Worm (Caenorhabditis elegans) whole organism, L1 larva: Measurements from ENCODE around the gene dhs-20.

Experiments
- C04F5.9 ChIP-seq: sonication (generic microtip); optimal IDR thresholded peaks from 2 replicates; lab custom pipeline; 2016; ENCODE audit warnings: missing genetic modification characterization, missing compliant biosample characterization
- C16A3.4 ChIP-seq: fragments of 150-350 bp; optimal IDR thresholded peaks from 2 replicates; lab custom pipeline; 2014; ENCODE audit warnings: missing biosample characterization, missing genetic modification characterization
- C34B4.2 ChIP-seq: sonication (generic microtip); optimal IDR thresholded peaks from 2 replicates; lab custom pipeline; 2017; ENCODE audit warnings: mild to moderate bottlenecking, missing genetic modification characterization, missing compliant biosample characterization
- F16B12.6 ChIP-seq: fragments of 150-350 bp; optimal IDR thresholded peaks from 2 replicates; lab custom pipeline; 2014; ENCODE audit warnings: missing biosample characterization, missing genetic modification characterization
- Y116A8C.19 ChIP-seq: sonication (generic microtip); optimal IDR thresholded peaks from 2 replicates; lab custom pipeline; 2016; ENCODE audit warnings: missing compliant biosample characterization, missing genetic modification characterization, borderline replicate concordance
- aha-1 ChIP-seq: fragments of 150-350 bp; optimal IDR thresholded peaks from 2 replicates; lab custom pipeline; 2014; ENCODE audit warnings: missing biosample characterization, missing genetic modification characterization
- alr-1 ChIP-seq: fragments of 200-800 bp; sonication (Bioruptor generic); optimal IDR thresholded peaks from 2 replicates; lab custom pipeline; 2018; ENCODE audit warnings: borderline replicate concordance, mild to moderate bottlenecking, missing genetic modification characterization, missing compliant biosample characterization
- aly-2 ChIP-seq: fragments of 150-350 bp; optimal IDR thresholded peaks from 2 replicates; lab custom pipeline; 2014; ENCODE audit warnings: missing biosample characterization, missing genetic modification characterization
- blmp-1 ChIP-seq: fragments of 150-350 bp; optimal IDR thresholded peaks from 2 replicates; lab custom pipeline; 2014; ENCODE audit warnings: missing biosample characterization, missing genetic modification characterization
- ceh-63 ChIP-seq: fragments of 200-800 bp; sonication (Bioruptor generic); optimal IDR thresholded peaks from 2 replicates; lab custom pipeline; 2018; ENCODE audit warnings: mild to moderate bottlenecking, missing genetic modification characterization, missing compliant biosample characterization
- ceh-8 ChIP-seq: fragments of 200-800 bp; sonication (Bioruptor generic); optimal IDR thresholded peaks from 2 replicates; lab custom pipeline; 2018; ENCODE audit warnings: mild to moderate bottlenecking, missing genetic modification characterization, moderate library complexity, missing compliant biosample characterization
- ceh-82 ChIP-seq, 3 experiments: fragments of 150-350 bp in 1 of 3; sonication (generic microtip) in 2 of 3; optimal IDR thresholded peaks; 2 replicates each; lab custom pipeline; 2014 to 2017; ENCODE audit warnings: missing biosample characterization in 3 of 3, missing genetic modification characterization in 3 of 3
- ceh-88 ChIP-seq: fragments of 200-800 bp; sonication (Bioruptor generic); IDR thresholded peaks from 2 replicates; pipeline ENCODE4 v1.3.6; 2022; ENCODE audit warnings: missing genetic modification characterization, missing compliant biosample characterization
- ceh-90 ChIP-seq: sonication (generic microtip); optimal IDR thresholded peaks from 2 replicates; lab custom pipeline; 2016; ENCODE audit warnings: missing genetic modification characterization, missing compliant biosample characterization
- ces-1 ChIP-seq: fragments of 150-350 bp; optimal IDR thresholded peaks from 2 replicates; lab custom pipeline; 2014; ENCODE audit warnings: missing biosample characterization, missing genetic modification reagents, missing genetic modification characterization
- dpl-1 ChIP-seq, 3 experiments: fragments of 150-350 bp in 2 of 3; sonication (generic microtip) in 1 of 3; optimal IDR thresholded peaks; 2 replicates each; lab custom pipeline; 2014 to 2017; ENCODE audit warnings: missing biosample characterization in 3 of 3, missing genetic modification characterization in 3 of 3, missing genetic modification reagents in 3 of 3
- dsc-1 ChIP-seq: sonication (generic microtip); optimal IDR thresholded peaks from 2 replicates; lab custom pipeline; 2016; ENCODE audit warnings: mild to moderate bottlenecking, missing genetic modification characterization, missing compliant biosample characterization
- efl-1 ChIP-seq, 4 experiments: fragments of 150-350 bp; optimal IDR thresholded peaks in 3 of 4; peaks in 1 of 4; 1 replicate in 1 of 4; 2 replicates in 3 of 4; lab custom pipeline; 2014; ENCODE audit warnings: missing biosample characterization in 2 of 4, missing genetic modification characterization in 2 of 4, missing genetic modification reagents in 2 of 4
- efl-3 ChIP-seq: fragments of 200-800 bp; sonication (Bioruptor generic); optimal IDR thresholded peaks from 2 replicates; lab custom pipeline; 2018; ENCODE audit warnings: mild to moderate bottlenecking, missing genetic modification characterization, missing compliant biosample characterization
- egl-13 ChIP-seq: sonication (generic microtip); optimal IDR thresholded peaks from 2 replicates; lab custom pipeline; 2016; ENCODE audit warnings: missing genotype, missing genetic modification reagents, missing genetic modification characterization, missing compliant biosample characterization
- ets-5 ChIP-seq: fragments of 200-800 bp; sonication (Bioruptor generic); IDR thresholded peaks from 2 replicates; pipeline ENCODE4 v1.3.6; 2022; ENCODE audit warnings: missing genetic modification characterization, missing compliant biosample characterization
- fkh-10 ChIP-seq: sonication (generic microtip); optimal IDR thresholded peaks from 2 replicates; lab custom pipeline; 2017; ENCODE audit warnings: missing biosample characterization, missing genetic modification reagents, missing genetic modification characterization
- fkh-4 ChIP-seq: sonication (generic microtip); optimal IDR thresholded peaks from 2 replicates; lab custom pipeline; 2016; ENCODE audit warnings: missing compliant biosample characterization, missing genetic modification characterization, borderline replicate concordance
- fkh-8 ChIP-seq: sonication (generic microtip); optimal IDR thresholded peaks from 2 replicates; lab custom pipeline; 2016; ENCODE audit warnings: mild to moderate bottlenecking, missing genetic modification characterization, missing compliant biosample characterization
- fos-1 ChIP-seq: fragments of 150-350 bp; optimal IDR thresholded peaks from 2 replicates; lab custom pipeline; 2014; ENCODE audit warnings: missing biosample characterization, missing genetic modification characterization
- grh-1 ChIP-seq: fragments of 200-800 bp; sonication (Bioruptor generic); IDR thresholded peaks from 2 replicates; pipeline ENCODE4 v1.3.6; 2022; ENCODE audit warnings: missing genetic modification reagents, missing genetic modification characterization, missing compliant biosample characterization
- hlh-17 ChIP-seq: fragments of 200-800 bp; sonication (Bioruptor generic); optimal IDR thresholded peaks from 2 replicates; lab custom pipeline; 2018; ENCODE audit warnings: missing genetic modification characterization, mild to moderate bottlenecking, missing compliant biosample characterization, moderate library complexity, borderline replicate concordance
- isw-1 ChIP-seq: fragments of 200-800 bp; sonication (Bioruptor generic); IDR thresholded peaks from 2 replicates; pipeline ENCODE4 v1.3.6; 2022; ENCODE audit warnings: missing genetic modification characterization, missing compliant biosample characterization
- lin-13 ChIP-seq: fragments of 150-350 bp; optimal IDR thresholded peaks from 2 replicates; lab custom pipeline; 2014; ENCODE audit warnings: missing biosample characterization, missing genetic modification reagents, missing genetic modification characterization
- lin-35 ChIP-seq, 2 experiments: fragments of 150-350 bp; optimal IDR thresholded peaks; 2 replicates each; lab custom pipeline; 2014; ENCODE audit warnings: missing biosample characterization in 2 of 2, missing genetic modification characterization in 2 of 2, missing genetic modification reagents in 2 of 2
- lsy-2 ChIP-seq, 2 experiments: fragments of 150-350 bp; optimal IDR thresholded peaks; 2 replicates each; lab custom pipeline; 2014; ENCODE audit warnings: missing biosample characterization in 2 of 2, missing genetic modification characterization in 2 of 2
- mef-2 ChIP-seq: fragments of 150-350 bp; optimal IDR thresholded peaks from 2 replicates; lab custom pipeline; 2014; ENCODE audit warnings: missing biosample characterization, missing genetic modification characterization
- nhr-19 ChIP-seq: fragments of 200-800 bp; sonication (Bioruptor generic); conservative IDR thresholded peaks from 2 replicates; pipeline ENCODE4 v1.3.6; 2022; ENCODE audit warnings: missing genetic modification characterization, missing compliant biosample characterization
- nhr-28 ChIP-seq: fragments of 150-350 bp; optimal IDR thresholded peaks from 2 replicates; lab custom pipeline; 2014; ENCODE audit warnings: missing biosample characterization, missing genetic modification characterization
- nhr-47 ChIP-seq: sonication (generic microtip); optimal IDR thresholded peaks from 2 replicates; lab custom pipeline; 2016; ENCODE audit warnings: mild to moderate bottlenecking, missing genetic modification characterization, moderate library complexity, missing compliant biosample characterization
- nhr-76 ChIP-seq: sonication (generic microtip); optimal IDR thresholded peaks from 2 replicates; lab custom pipeline; 2017; ENCODE audit warnings: missing biosample characterization, missing genetic modification characterization
- nhr-77 ChIP-seq: fragments of 150-350 bp; optimal IDR thresholded peaks from 2 replicates; lab custom pipeline; 2014; ENCODE audit warnings: missing biosample characterization, missing genetic modification characterization
- nhr-85 ChIP-seq: sonication (generic microtip); peaks from one replicate; lab custom pipeline; 2016; ENCODE audit warnings: missing genetic modification characterization, inconsistent platforms, missing compliant biosample characterization
- pqm-1 ChIP-seq: sonication (generic microtip); optimal IDR thresholded peaks from 3 replicates; lab custom pipeline; 2017; ENCODE audit warnings: missing biosample characterization, missing genetic modification characterization
- rnt-1 ChIP-seq: sonication (generic microtip); optimal IDR thresholded peaks from 2 replicates; lab custom pipeline; 2016; ENCODE audit warnings: mild to moderate bottlenecking, missing genetic modification characterization, moderate library complexity, missing compliant biosample characterization
- sup-37 ChIP-seq: fragments of 200-800 bp; sonication (Bioruptor generic); optimal IDR thresholded peaks from 2 replicates; lab custom pipeline; 2018; ENCODE audit warnings: mild to moderate bottlenecking, missing genetic modification characterization, missing compliant biosample characterization
- swsn-7 ChIP-seq: sonication (generic microtip); optimal IDR thresholded peaks from 2 replicates; lab custom pipeline; 2016; ENCODE audit warnings: missing genetic modification characterization, missing compliant biosample characterization
- tbx-2 ChIP-seq: sonication (generic microtip); optimal IDR thresholded peaks from 2 replicates; lab custom pipeline; 2016; ENCODE audit warnings: missing genetic modification characterization, missing compliant biosample characterization
- unc-30 ChIP-seq: sonication (generic microtip); optimal IDR thresholded peaks from 2 replicates; lab custom pipeline; 2017; ENCODE audit warnings: missing biosample characterization, missing genetic modification characterization
- unc-62 ChIP-seq: fragments of 150-350 bp; optimal IDR thresholded peaks from 2 replicates; lab custom pipeline; 2014; ENCODE audit warnings: missing biosample characterization, missing genetic modification reagents, missing genetic modification characterization
- unc-86 ChIP-seq: sonication (generic microtip); optimal IDR thresholded peaks from 2 replicates; lab custom pipeline; 2016; ENCODE audit warnings: missing genetic modification characterization, missing compliant biosample characterization
- vab-15 ChIP-seq: sonication (generic microtip); optimal IDR thresholded peaks from 2 replicates; lab custom pipeline; 2017; ENCODE audit warnings: missing genotype, mild to moderate bottlenecking, missing genetic modification characterization, missing compliant biosample characterization
- xbp-1 ChIP-seq: sonication (generic microtip); optimal IDR thresholded peaks from 2 replicates; lab custom pipeline; 2016; ENCODE audit warnings: missing genetic modification characterization, missing compliant biosample characterization
- ztf-11 ChIP-seq, 2 experiments: sonication (generic microtip); optimal IDR thresholded peaks; 2 replicates each; lab custom pipeline; 2016 to 2017; ENCODE audit warnings: missing genetic modification characterization in 2 of 2, missing biosample characterization in 1 of 2, missing compliant biosample characterization in 1 of 2
- ztf-4 ChIP-seq: fragments of 150-350 bp; optimal IDR thresholded peaks from 2 replicates; lab custom pipeline; 2014; ENCODE audit warnings: missing biosample characterization, missing genetic modification characterization

dhs-20 gene

DNA sequence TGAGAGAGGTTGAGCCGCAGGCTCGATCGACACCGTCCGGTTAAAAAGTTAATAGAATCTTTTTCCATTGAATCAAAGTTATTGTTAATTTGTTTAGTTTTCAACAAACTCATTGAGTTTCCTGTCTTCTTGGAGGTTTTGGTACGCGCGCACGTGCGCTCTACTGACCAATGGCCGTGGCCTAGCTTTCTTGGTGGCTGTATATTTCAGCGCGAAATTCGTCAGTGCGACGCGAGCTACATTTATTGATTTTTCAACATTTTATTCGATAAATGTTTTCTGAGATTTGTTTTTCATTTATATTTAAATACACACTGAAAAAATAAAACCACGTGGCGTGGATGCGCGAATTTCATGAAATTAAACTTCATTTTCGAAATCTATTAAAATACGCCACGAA is 39.8 kb upstream of the dhs-20 start, which contains the start of gene bir-1 (continued):
- TF ChIP-seq ceh-8 (GFP tag; lab: Kevin White, UChicago) (no peak), sup-37 (GFP tag; lab: Kevin White, UChicago) (no peak), lin-35 (GFP tag; optimal IDR thresholded peaks at IDR 0.05; lab: Kevin White, UChicago) (peak; percentile 76 to 89), ceh-90 (tag; lab: Kevin White, UChicago) (peak; percentile 69), nhr-28 (no peak), nhr-85 (tag; lab: Kevin White, UChicago) (peak; percentile 62), pqm-1 (tag; lab: Kevin White, UChicago) (no peak), tbx-2 (tag; lab: Kevin White, UChicago) (peak; percentile 68), blmp-1 (tag; lab: Kevin White, UChicago) (peak; percentile 65), Y116A8C.19 (no peak), fkh-4 (peak; percentile 24), ceh-82 (tag; optimal IDR thresholded peaks at IDR 0.05; lab: Kevin White, UChicago) (peak in 1 of 3 experiments; percentile 76), nhr-19 (peak; percentile 21), isw-1 (peak; percentile 60), ztf-4 (no peak), nhr-76 (no peak), unc-62 (GFP tag; lab: Kevin White, UChicago) (no peak), nhr-77 (tag; lab: Kevin White, UChicago) (peak; percentile 18), dpl-1 (GFP tag; optimal IDR thresholded peaks at IDR 0.05; lab: Kevin White, UChicago) (peak; percentile 72 to 87 (median 79)), vab-15 (no peak), grh-1 (no peak), unc-30 (no peak), efl-3 (GFP tag; lab: Kevin White, UChicago) (no peak), C04F5.9 (tag; lab: Kevin White, UChicago) (no peak), hlh-17 (GFP tag; lab: Kevin White, UChicago) (no peak), egl-13 (tag; lab: Kevin White, UChicago) (peak; percentile 29), lsy-2 (tag; optimal IDR thresholded peaks at IDR 0.05; lab: Kevin White, UChicago) (peak; percentile 52 to 80), ces-1 (GFP tag; lab: Kevin White, UChicago) (no peak)

ce11 chrV:11641298-11641787 is 37.0 kb upstream of the dhs-20 start:
- TF ChIP-seq ets-5 (GFP tag; lab: Robert Waterston, UW) (no peak), rnt-1 (tag; lab: Kevin White, UChicago) (peak; percentile 37), swsn-7 (tag; lab: Kevin White, UChicago) (peak; percentile 58), Y116A8C.19 (no peak), dpl-1 (GFP tag; optimal IDR thresholded peaks at IDR 0.05; lab: Kevin White, UChicago) (peak in 1 of 3 experiments; percentile 35), ceh-82 (tag; optimal IDR thresholded peaks at IDR 0.05; lab: Kevin White, UChicago) (peak in 2 of 3 experiments; percentile 28 to 49), unc-86 (peak; percentile 68), mef-2 (tag; lab: Kevin White, UChicago) (peak; percentile 32), lin-35 (GFP tag; optimal IDR thresholded peaks at IDR 0.05; lab: Kevin White, UChicago) (peak in 1 of 2 experiments; percentile 33), aha-1 (no peak), vab-15 (no peak), isw-1 (peak; percentile 30; the same call in 1 of the 2 replicates), ceh-88 (no peak), ztf-11 (tag; optimal IDR thresholded peaks at IDR 0.05; lab: Kevin White, UChicago) (peak in 1 of 2 experiments; percentile 44), aly-2 (no peak), fkh-10 (GFP tag; lab: Kevin White, UChicago) (peak; percentile 94), nhr-19 (0 out of 2 replicates have a peak, but pooled peaks have one; percentile 2), fkh-8 (tag; lab: Kevin White, UChicago) (peak; percentile 83), F16B12.6 (no peak), nhr-47 (peak; percentile 71), fkh-4 (no peak), alr-1 (tag; lab: Kevin White, UChicago) (no peak), dsc-1 (tag; lab: Kevin White, UChicago) (peak; percentile 64), lsy-2 (tag; optimal IDR thresholded peaks at IDR 0.05; lab: Kevin White, UChicago) (peak; percentile 57 to 74), ztf-4 (peak; percentile 12), C34B4.2 (tag; lab: Kevin White, UChicago) (no peak), xbp-1 (tag; lab: Kevin White, UChicago) (peak; percentile 26), efl-1 (optimal IDR thresholded peaks at IDR 0.05; lab: Kevin White, UChicago) (peak; percentile 39 to 41), efl-1 (GFP tag; optimal IDR thresholded peaks at IDR 0.05 in 1 of 2; lab: Kevin White, UChicago) (peak in 1 of 2 experiments; percentile 17), ceh-63 (GFP tag; lab: Kevin White, UChicago) (peak; percentile 58), fos-1 (no peak), lin-13 (GFP tag; lab: Kevin White, UChicago) (peak; percentile 10), tbx-2 (tag; lab: Kevin White, UChicago) (peak; percentile 46), C16A3.4 (tag; lab: Kevin White, UChicago) (no peak)
